ENCODE assay signal across 1 fruit fly cellular context in genomic region chrX:6795987-6796691, dm6.
A peak's percentile ranks its signal among the peaks of the same experiment; 100 is the strongest.
TF ChIP-seq lines count a peak whose summit lies in the region.

No protein-coding gene starts in this region.

TF ChIP-seq in whole organism, embryonic, 481 proteins besides CTCF, POLR2A, EP300 and RAD21 (continued from another document):
- TF ChIP-seq jing (GFP tag; optimal IDR thresholded peaks at IDR 0.05; lab: Kevin White, UChicago) (no peak), CG10462 (GFP tag; optimal IDR thresholded peaks at IDR 0.05; lab: Kevin White, UChicago) (no peak), HLH54F (GFP tag; optimal IDR thresholded peaks at IDR 0.05; lab: Kevin White, UChicago) (peak; percentile 27), C15 (GFP tag; IDR thresholded peaks at IDR 0.05; lab: Robert Waterston, UW) (no peak), jumu (GFP tag; optimal IDR thresholded peaks at IDR 0.05; lab: Kevin White, UChicago) (no peak), pb (GFP tag; optimal IDR thresholded peaks at IDR 0.05; lab: Kevin White, UChicago) (no peak), CG15073 (GFP tag; optimal IDR thresholded peaks at IDR 0.05; lab: Kevin White, UChicago) (no peak), insv (GFP tag; optimal IDR thresholded peaks at IDR 0.05; lab: Kevin White, UChicago) (no peak), CG15011 (GFP tag; optimal IDR thresholded peaks at IDR 0.05; lab: Kevin White, UChicago) (no peak), CG42726 (GFP tag; IDR thresholded peaks at IDR 0.05; lab: Robert Waterston, UW; ENCODE audit: partially characterized antibody) (no peak), HmgZ (tag; optimal IDR thresholded peaks at IDR 0.05; lab: Kevin White, UChicago) (no peak), CG8281 (tag; optimal IDR thresholded peaks at IDR 0.05; lab: Kevin White, UChicago) (no peak), CG13296 (GFP tag; optimal IDR thresholded peaks at IDR 0.05; lab: Kevin White, UChicago) (no peak), zf30C (GFP tag; optimal IDR thresholded peaks at IDR 0.05; lab: Kevin White, UChicago) (no peak), CG5180 (GFP tag; optimal IDR thresholded peaks at IDR 0.05; lab: Kevin White, UChicago) (no peak), ab (GFP tag; optimal IDR thresholded peaks at IDR 0.05; lab: Kevin White, UChicago) (no peak), toy (GFP tag; IDR thresholded peaks at IDR 0.05; lab: Robert Waterston, UW) (no peak), CG3847 (GFP tag; IDR thresholded peaks at IDR 0.05; lab: Robert Waterston, UW) (no peak), Adf1 (GFP tag; IDR thresholded peaks at IDR 0.05; lab: Robert Waterston, UW) (no peak), fd102C (GFP tag; optimal IDR thresholded peaks at IDR 0.05; lab: Kevin White, UChicago) (no peak), TFAM (GFP tag; optimal IDR thresholded peaks at IDR 0.05; lab: Kevin White, UChicago) (no peak), D19B (GFP tag; optimal IDR thresholded peaks at IDR 0.05; lab: Kevin White, UChicago) (peak; percentile 11), tin (GFP tag; optimal IDR thresholded peaks at IDR 0.05; lab: Kevin White, UChicago) (no peak), CHES-1-like (GFP tag; optimal IDR thresholded peaks at IDR 0.05; lab: Kevin White, UChicago) (no peak), B-H1 (GFP tag; IDR thresholded peaks at IDR 0.05; lab: Robert Waterston, UW) (no peak), Gug (GFP tag; IDR thresholded peaks at IDR 0.05; lab: Robert Waterston, UW) (no peak; the same call in 3 of the 4 replicates), Doc3 (GFP tag; IDR thresholded peaks at IDR 0.05; lab: Robert Waterston, UW; ENCODE audit: partially characterized antibody) (no peak)
